Worm (Caenorhabditis elegans): ENCODE data around the gene str-18.

DNA sequence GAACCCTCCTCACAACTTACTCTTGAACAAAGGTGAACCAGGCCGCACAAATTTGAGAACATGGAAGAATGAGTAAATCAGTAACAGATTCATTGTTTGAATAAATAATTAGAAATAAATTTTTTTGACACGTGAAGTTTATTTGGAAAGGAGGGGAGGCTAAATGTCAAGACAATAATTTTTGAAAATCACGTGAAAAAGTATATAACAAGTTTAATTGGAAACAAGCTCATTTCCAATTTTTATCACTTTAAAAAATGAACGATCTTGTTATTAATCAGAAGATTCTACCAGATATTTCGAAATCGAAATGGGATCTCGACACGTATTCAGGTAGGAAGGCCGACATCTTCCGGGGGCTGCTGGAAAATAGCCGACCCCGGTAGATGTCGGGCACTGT, 15.1 kb downstream of the str-18 start, which contains the start of the genes irld-57 and sfxn-1.3:
- TF ChIP-seq ref-1 (GFP tag; conservative IDR thresholded peaks at IDR 0.05) (no peak), flt-1 (GFP tag; IDR thresholded peaks at IDR 0.05) (no peak), med-1 (GFP tag; optimal IDR thresholded peaks at IDR 0.05; ENCODE audit: insufficient read depth) (no peak), cog-1 (tag; optimal IDR thresholded peaks at IDR 0.05) (no peak), tab-1 (GFP tag; IDR thresholded peaks at IDR 0.05) (no peak), T22C8.4 (GFP tag; IDR thresholded peaks at IDR 0.05) (no peak), ztf-23 (GFP tag; IDR thresholded peaks at IDR 0.05) (no peak), klf-2 (GFP tag; conservative IDR thresholded peaks at IDR 0.05) (no peak)
